Fruit fly (Drosophila melanogaster): ENCODE data around the gene colt.

DNA sequence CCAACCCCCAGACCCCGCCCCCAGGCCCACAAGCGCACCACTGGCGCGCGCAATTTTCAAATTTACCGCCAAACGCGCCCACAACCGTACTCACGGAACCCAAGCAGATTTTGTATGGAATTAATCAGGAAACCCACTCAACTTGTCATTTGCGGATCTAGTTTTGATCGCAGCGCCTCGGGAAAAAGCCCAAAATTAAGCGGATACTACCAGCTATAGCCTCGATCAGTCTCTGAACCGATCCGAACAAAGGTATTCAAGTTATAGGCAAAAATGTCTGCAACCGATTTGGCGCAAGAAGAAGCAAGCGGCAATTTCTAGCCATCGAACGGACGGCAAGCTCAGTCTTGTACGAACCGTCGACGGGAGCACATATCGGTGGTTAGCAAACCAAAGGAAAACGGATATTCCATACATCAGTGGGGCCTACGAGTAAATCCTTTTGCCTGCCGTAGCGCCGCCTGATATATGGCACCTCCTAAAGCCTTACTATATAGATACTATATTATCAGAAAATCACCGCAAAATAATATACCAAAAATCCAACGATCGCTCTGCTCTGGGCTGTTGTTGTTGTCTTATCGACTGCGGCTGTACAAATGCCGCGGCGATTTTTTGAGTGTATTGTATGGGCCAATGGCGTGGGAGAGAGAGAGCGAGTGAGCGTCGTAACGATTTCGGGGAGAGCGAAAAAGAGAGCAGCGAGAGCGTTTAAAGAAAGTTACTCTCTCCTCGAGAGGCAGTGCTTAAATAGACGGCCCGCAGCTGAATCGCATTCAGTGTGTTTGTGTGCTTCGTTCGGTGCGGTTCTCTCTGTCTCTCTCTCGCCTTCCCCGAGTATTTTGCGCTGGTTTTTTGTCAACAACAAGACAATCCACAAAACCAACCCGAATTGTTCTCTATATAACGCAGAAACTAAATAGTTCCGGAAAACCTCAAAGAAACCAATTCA lies 17.1 kb downstream of the colt start, which contains the start of gene Pgk:
- TF ChIP-seq psq (optimal IDR thresholded peaks at IDR 0.05) (no peak), ttk (optimal IDR thresholded peaks at IDR 0.05) (no peak), h (optimal IDR thresholded peaks at IDR 0.05) (no peak), insv (optimal IDR thresholded peaks at IDR 0.05) (no peak), Myc (optimal IDR thresholded peaks at IDR 0.05) (no peak)

Data from Kc167 (cell line).